Worm (Caenorhabditis elegans) whole organism, mixed stage, embryonic: ENCODE measurements around the gene F57G9.7.

Experiments
- M03D4.4 ChIP-seq: sonication (generic microtip); optimal IDR thresholded peaks from 2 replicates; lab custom pipeline; 2017; ENCODE audit warnings: mild to moderate bottlenecking, missing genetic modification characterization, missing compliant biosample characterization
- bed-3 ChIP-seq: fragments of 200-800 bp; sonication (Bioruptor generic); optimal IDR thresholded peaks from 3 replicates; lab custom pipeline; 2018; ENCODE audit warnings: mild to moderate bottlenecking, missing genetic modification characterization, moderate library complexity, missing compliant biosample characterization
- ceh-43 ChIP-seq: fragments of 200-800 bp; sonication (Bioruptor generic); optimal IDR thresholded peaks from 2 replicates; lab custom pipeline; 2018; ENCODE audit warnings: mild to moderate bottlenecking, missing genetic modification characterization, moderate library complexity, missing compliant biosample characterization
- ceh-83 ChIP-seq: fragments of 200-800 bp; sonication (Bioruptor generic); optimal IDR thresholded peaks from 2 replicates; lab custom pipeline; 2018; ENCODE audit warnings: mild to moderate bottlenecking, missing genetic modification characterization, missing compliant biosample characterization
- ces-1 ChIP-seq: fragments of 150-350 bp; optimal IDR thresholded peaks from 2 replicates; lab custom pipeline; 2014; ENCODE audit warnings: missing biosample characterization, missing genetic modification reagents, missing genetic modification characterization
- cnd-1 ChIP-seq: fragments of 200-800 bp; sonication (Bioruptor generic); optimal IDR thresholded peaks from 2 replicates; lab custom pipeline; 2018; ENCODE audit warnings: mild to moderate bottlenecking, missing genetic modification characterization, missing compliant biosample characterization
- drap-1 ChIP-seq: fragments of 200-800 bp; sonication (Bioruptor generic); optimal IDR thresholded peaks from 3 replicates; lab custom pipeline; 2018; ENCODE audit warnings: mild to moderate bottlenecking, missing genetic modification characterization, missing compliant biosample characterization
- elt-1 ChIP-seq: sonication (generic microtip); optimal IDR thresholded peaks from 2 replicates; lab custom pipeline; 2017; ENCODE audit warnings: missing genetic modification characterization, mild to moderate bottlenecking, missing compliant biosample characterization, antibody characterized with exemption, moderate library complexity, borderline replicate concordance; ENCODE audit not compliant: insufficient read depth
- flh-1 ChIP-seq: fragments of 200-800 bp; sonication (Bioruptor generic); optimal IDR thresholded peaks from 2 replicates; lab custom pipeline; 2018; ENCODE audit warnings: mild to moderate bottlenecking, missing genetic modification characterization, moderate library complexity, missing compliant biosample characterization
- ham-2 ChIP-seq: fragments of 200-800 bp; sonication (Bioruptor generic); optimal IDR thresholded peaks from 2 replicates; lab custom pipeline; 2018; ENCODE audit warnings: mild to moderate bottlenecking, missing genetic modification characterization, missing compliant biosample characterization
- lin-13 ChIP-seq: fragments of 150-350 bp; optimal IDR thresholded peaks from 2 replicates; lab custom pipeline; 2014; ENCODE audit warnings: missing biosample characterization, missing genetic modification characterization
- lin-32 ChIP-seq: fragments of 200-800 bp; sonication (Bioruptor generic); optimal IDR thresholded peaks from 2 replicates; lab custom pipeline; 2018; ENCODE audit warnings: mild to moderate bottlenecking, missing genetic modification characterization, missing compliant biosample characterization
- lsy-2 ChIP-seq: fragments of 150-350 bp; optimal IDR thresholded peaks from 2 replicates; lab custom pipeline; 2014; ENCODE audit warnings: missing biosample characterization, missing genetic modification characterization
- mab-5 ChIP-seq: fragments of 150-350 bp; optimal IDR thresholded peaks from 2 replicates; lab custom pipeline; 2014; ENCODE audit warnings: missing biosample characterization, missing genetic modification characterization
- mep-1 ChIP-seq: fragments of 150-350 bp; optimal IDR thresholded peaks from 2 replicates; lab custom pipeline; 2017; ENCODE audit warnings: missing biosample characterization, missing genetic modification reagents, missing genetic modification characterization, inconsistent platforms
- mls-2 ChIP-seq: sonication (generic microtip); optimal IDR thresholded peaks from 2 replicates; lab custom pipeline; 2016; ENCODE audit warnings: mild to moderate bottlenecking, missing genetic modification characterization, moderate library complexity, missing compliant biosample characterization
- nhr-12 ChIP-seq: fragments of 150-350 bp; optimal IDR thresholded peaks from 2 replicates; lab custom pipeline; 2014; ENCODE audit warnings: missing biosample characterization, missing genetic modification characterization
- nhr-2 ChIP-seq: fragments of 150-350 bp; optimal IDR thresholded peaks from 2 replicates; lab custom pipeline; 2014; ENCODE audit warnings: missing biosample characterization, missing genetic modification characterization
- nhr-237 ChIP-seq: fragments of 150-350 bp; optimal IDR thresholded peaks from 2 replicates; lab custom pipeline; 2014; ENCODE audit warnings: missing biosample characterization, missing genetic modification characterization
- nhr-28 ChIP-seq: fragments of 150-350 bp; optimal IDR thresholded peaks from 2 replicates; lab custom pipeline; 2014; ENCODE audit warnings: missing biosample characterization, missing genetic modification characterization
- nhr-76 ChIP-seq: sonication (generic microtip); optimal IDR thresholded peaks from 2 replicates; lab custom pipeline; 2017; ENCODE audit warnings: missing biosample characterization, missing genetic modification characterization
- pha-4 ChIP-seq: fragments of 150-350 bp; optimal IDR thresholded peaks from 2 replicates; lab custom pipeline; 2018; ENCODE audit warnings: missing biosample characterization, missing genetic modification reagents, missing genetic modification characterization
- sem-2 ChIP-seq: fragments of 200-800 bp; sonication (Bioruptor generic); optimal IDR thresholded peaks from 2 replicates; lab custom pipeline; 2018; ENCODE audit warnings: mild to moderate bottlenecking, missing genetic modification characterization, missing compliant biosample characterization
- snpc-4 ChIP-seq: fragments of 150-350 bp; optimal IDR thresholded peaks from 2 replicates; lab custom pipeline; 2014; ENCODE audit warnings: missing biosample characterization, missing genetic modification characterization
- sptf-1 ChIP-seq: sonication (generic microtip); optimal IDR thresholded peaks from 2 replicates; lab custom pipeline; 2017; ENCODE audit warnings: mild to moderate bottlenecking, missing genetic modification characterization, moderate library complexity, missing compliant biosample characterization
- tbx-8 ChIP-seq: fragments of 200-800 bp; sonication (Bioruptor generic); optimal IDR thresholded peaks from 2 replicates; lab custom pipeline; 2018; ENCODE audit warnings: mild to moderate bottlenecking, missing genetic modification characterization, moderate library complexity, missing compliant biosample characterization
- unc-120 ChIP-seq: sonication (generic microtip); optimal IDR thresholded peaks from 2 replicates; lab custom pipeline; 2017; ENCODE audit warnings: missing genetic modification characterization, missing compliant biosample characterization; ENCODE audit not compliant: poor library complexity, severe bottlenecking
- unc-39 ChIP-seq: fragments of 150-350 bp; optimal IDR thresholded peaks from 2 replicates; lab custom pipeline; 2014; ENCODE audit warnings: missing biosample characterization, missing genetic modification characterization
- unc-62 ChIP-seq: fragments of 150-350 bp; optimal IDR thresholded peaks from 2 replicates; lab custom pipeline; 2014; ENCODE audit warnings: missing biosample characterization, missing genetic modification reagents, missing genetic modification characterization
- zip-8 ChIP-seq: fragments of 150-350 bp; optimal IDR thresholded peaks from 2 replicates; lab custom pipeline; 2014; ENCODE audit warnings: missing biosample characterization, missing genetic modification characterization
- ztf-11 ChIP-seq: fragments of 150-350 bp; optimal IDR thresholded peaks from 2 replicates; lab custom pipeline; 2014; ENCODE audit warnings: missing biosample characterization, missing genetic modification characterization

Gene F57G9.7

DNA sequence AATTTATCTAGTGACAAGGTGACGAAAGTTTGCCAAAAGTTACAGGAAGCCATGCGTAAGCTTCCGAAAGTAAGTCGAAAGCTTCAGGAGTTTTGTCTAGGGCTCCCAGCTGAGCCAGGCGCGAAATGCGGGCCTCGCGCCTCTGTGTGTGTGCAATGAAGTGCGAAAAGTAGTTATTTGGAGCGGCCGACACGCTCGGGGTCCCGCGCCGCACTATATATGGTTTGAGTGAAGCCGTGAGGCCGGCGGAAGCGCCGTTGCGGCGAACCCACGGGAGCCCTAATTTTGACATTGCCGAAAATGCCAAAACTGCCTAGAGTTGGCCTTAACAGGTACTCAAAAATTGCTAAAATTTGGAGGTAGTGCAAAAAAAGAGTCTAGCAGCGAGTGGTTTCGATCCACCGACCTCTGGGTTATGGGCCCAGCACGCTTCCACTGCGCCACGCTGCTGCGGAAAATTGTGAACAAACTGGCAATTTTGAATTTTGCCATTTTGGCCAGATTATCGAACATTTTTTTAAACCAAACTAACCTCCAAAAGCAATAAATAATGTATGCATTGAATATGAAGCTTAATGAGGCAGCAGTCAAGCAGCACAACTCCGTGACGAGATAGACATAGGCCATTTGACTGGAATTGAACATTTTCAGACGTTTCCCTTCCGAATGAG lies 37.8 kb upstream of the F57G9.7 start:
- TF ChIP-seq lin-32 (GFP tag; lab: Kevin White, UChicago) (no peak), unc-120 (tag; lab: Kevin White, UChicago) (no peak), lin-13 (tag; lab: Kevin White, UChicago) (no peak), cnd-1 (tag; lab: Kevin White, UChicago) (no peak), nhr-12 (no peak), nhr-28 (tag; lab: Kevin White, UChicago) (no peak), ham-2 (GFP tag; lab: Kevin White, UChicago) (no peak), mep-1 (no peak)

DNA sequence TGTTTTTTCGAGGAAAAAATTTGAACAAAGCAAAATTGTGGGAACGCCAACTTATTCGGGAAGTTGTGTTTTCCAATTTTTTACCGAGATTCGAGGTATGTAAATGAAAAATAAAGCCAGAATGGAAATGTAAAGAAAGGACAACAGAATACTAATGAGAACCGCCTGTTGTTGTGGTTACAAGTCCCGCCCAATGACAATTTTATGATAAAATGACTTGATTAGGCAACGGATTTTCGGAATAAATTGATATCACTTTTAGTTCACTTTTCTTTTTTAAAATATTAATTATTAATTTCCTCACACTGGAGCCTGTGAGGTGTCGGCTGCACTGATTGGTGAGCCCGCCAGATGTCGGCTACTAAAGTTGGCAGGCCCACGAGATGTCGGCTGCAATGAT lies 34.8 kb upstream of the F57G9.7 start, which contains the start of gene dct-12:
TSS of gene dct-12 (minus strand) at position 101 of the 400 bp plus-strand sequence.
- TF ChIP-seq pha-4 (tag; lab: Kevin White, UChicago) (no peak), nhr-76 (no peak), ceh-43 (GFP tag; lab: Kevin White, UChicago) (no peak), nhr-28 (tag; lab: Kevin White, UChicago) (no peak), M03D4.4 (tag; lab: Kevin White, UChicago) (no peak), unc-62 (no peak), nhr-237 (no peak), lsy-2 (tag; lab: Kevin White, UChicago) (no peak)

DNA sequence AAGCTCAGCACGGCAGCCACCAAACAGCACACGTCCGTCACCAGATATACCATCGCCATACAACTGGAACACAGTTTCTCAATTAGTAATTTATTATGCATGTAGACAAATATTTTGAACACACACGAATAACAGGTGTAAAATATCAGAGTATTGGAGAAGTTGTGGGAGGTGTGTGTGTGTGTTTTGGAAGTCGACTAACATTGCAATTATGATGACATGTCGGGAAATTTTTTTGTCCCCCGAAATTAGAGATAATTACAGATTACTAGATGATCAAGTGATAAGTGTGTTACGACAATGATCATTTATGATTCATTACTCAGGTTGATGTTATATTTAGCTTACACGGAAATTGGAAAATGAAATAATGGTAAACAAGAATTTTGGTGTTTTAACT lies 32.2 kb upstream of the F57G9.7 start, which contains the start of gene Y57A10C.8:
TSS of gene Y57A10C.8 (minus strand) at position 101 of the 400 bp plus-strand sequence.
- TF ChIP-seq mab-5 (tag; lab: Kevin White, UChicago) (no peak), ham-2 (GFP tag; lab: Kevin White, UChicago) (no peak), ces-1 (GFP tag; lab: Kevin White, UChicago) (no peak), tbx-8 (GFP tag; lab: Kevin White, UChicago) (no peak), snpc-4 (no peak), zip-8 (no peak), ceh-83 (no peak), nhr-76 (no peak), sptf-1 (tag; lab: Kevin White, UChicago) (no peak), sem-2 (no peak), lin-13 (tag; lab: Kevin White, UChicago) (no peak), M03D4.4 (tag; lab: Kevin White, UChicago) (no peak), nhr-28 (tag; lab: Kevin White, UChicago) (no peak)
- TF ChIP-seq, all 35 proteins: peak for 0

DNA sequence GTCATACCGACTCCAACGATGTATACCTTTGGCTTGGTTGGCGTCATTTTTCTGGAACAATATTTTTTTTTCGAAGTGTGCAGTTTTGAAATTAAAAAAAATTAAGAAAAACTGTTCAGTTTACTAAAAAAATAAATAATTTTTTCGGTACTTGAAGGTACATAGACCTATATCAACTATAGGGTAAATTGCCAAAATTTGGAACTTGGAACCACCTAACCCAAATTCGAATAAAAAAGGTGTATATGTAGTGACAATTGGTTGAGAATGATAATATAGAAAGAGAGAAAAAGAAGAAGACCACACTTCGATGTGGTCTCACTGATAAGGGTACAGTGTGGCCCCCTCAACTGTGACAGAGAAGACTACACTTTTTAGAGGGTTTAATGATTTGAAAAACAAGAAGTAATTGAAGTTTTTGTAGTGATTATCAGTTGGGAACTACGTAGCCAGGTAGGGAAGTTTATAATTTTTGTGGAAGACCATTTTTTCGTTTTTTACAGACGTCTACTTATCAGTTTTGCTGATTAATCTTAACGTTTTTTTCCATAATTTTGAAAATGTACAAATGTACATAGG lies 28.2 kb upstream of the F57G9.7 start, which contains the start of gene daf-22:
TSS of gene daf-22 (minus strand) at position 51 of the 579 bp plus-strand sequence.
- TF ChIP-seq flh-1 (GFP tag; lab: Kevin White, UChicago): no peak
- TF ChIP-seq mls-2: no peak
- TF ChIP-seq sem-2: no peak
- TF ChIP-seq ztf-11 (tag; lab: Kevin White, UChicago): no peak
- no peak for TF ChIP-seq lsy-2 (tag; lab: Kevin White, UChicago)
- TF ChIP-seq elt-1 (tag; lab: Kevin White, UChicago): no peak
- no peak for TF ChIP-seq ceh-83
- TF ChIP-seq bed-3 (GFP tag; lab: Kevin White, UChicago): no peak
- no peak for TF ChIP-seq lin-32 (GFP tag; lab: Kevin White, UChicago)
- no peak for TF ChIP-seq drap-1 (GFP tag; lab: Kevin White, UChicago)
- no peak for TF ChIP-seq tbx-8 (GFP tag; lab: Kevin White, UChicago)
- no peak for TF ChIP-seq snpc-4
- TF ChIP-seq nhr-28 (tag; lab: Kevin White, UChicago): no peak
- no peak for TF ChIP-seq mab-5 (tag; lab: Kevin White, UChicago)
- TF ChIP-seq zip-8: no peak
- TF ChIP-seq nhr-2 (tag; lab: Kevin White, UChicago): no peak

DNA sequence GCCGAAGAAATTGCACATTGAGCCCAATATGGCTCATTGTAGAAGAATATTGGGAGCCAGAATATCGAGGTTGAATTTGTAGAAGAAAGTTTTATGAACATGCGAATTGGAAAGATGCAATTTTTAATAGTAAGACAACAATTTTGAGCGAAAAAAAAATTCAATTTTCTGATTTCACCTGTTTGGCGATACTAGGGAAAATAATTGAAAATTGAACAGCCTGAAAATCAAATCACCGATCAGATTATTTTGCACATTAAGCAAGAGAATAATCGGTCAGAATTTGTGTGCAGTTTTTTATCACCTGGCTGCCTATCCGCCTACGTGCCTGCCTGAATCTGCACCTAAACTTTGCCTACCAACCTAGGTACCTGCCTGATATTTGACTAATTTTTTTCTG lies 22.9 kb upstream of the F57G9.7 start, which contains the start of gene sre-26:
TSS of gene sre-26 (minus strand) at position 101 of the 400 bp plus-strand sequence.
- no peak for TF ChIP-seq unc-39
- TF ChIP-seq M03D4.4 (tag; lab: Kevin White, UChicago): no peak
- no peak for TF ChIP-seq sem-2
- no peak for TF ChIP-seq pha-4 (tag; lab: Kevin White, UChicago)
- no peak for TF ChIP-seq drap-1 (GFP tag; lab: Kevin White, UChicago)
- no peak for TF ChIP-seq nhr-76
- no peak for TF ChIP-seq sptf-1 (tag; lab: Kevin White, UChicago)
- TF ChIP-seq mls-2: no peak
- TF ChIP-seq snpc-4: no peak
- TF ChIP-seq ham-2 (GFP tag; lab: Kevin White, UChicago): no peak
- TF ChIP-seq unc-120 (tag; lab: Kevin White, UChicago): no peak
